Worm (Caenorhabditis elegans) whole organism, early embryonic: ENCODE measurements around the gene spp-31.

Experiments
- F13C5.2 ChIP-seq: sonication (generic microtip); optimal IDR thresholded peaks from 2 replicates; lab custom pipeline; 2017; ENCODE audit warnings: mild to moderate bottlenecking, missing genetic modification characterization, inconsistent platforms, missing compliant biosample characterization
- aly-1 ChIP-seq: sonication (generic microtip); optimal IDR thresholded peaks from 2 replicates; lab custom pipeline; 2016; ENCODE audit warnings: missing genetic modification characterization, missing compliant biosample characterization
- ama-1 ChIP-seq: fragments of 150-350 bp; optimal IDR thresholded peaks from 2 replicates; lab custom pipeline; 2014
- ceh-13 ChIP-seq: fragments of 200-800 bp; sonication (Bioruptor generic); optimal IDR thresholded peaks from 2 replicates; lab custom pipeline; 2018; ENCODE audit warnings: mild to moderate bottlenecking, missing genetic modification characterization, missing compliant biosample characterization
- ceh-36 ChIP-seq: sonication (generic microtip); optimal IDR thresholded peaks from 2 replicates; lab custom pipeline; 2016; ENCODE audit warnings: missing genetic modification characterization, inconsistent platforms, missing compliant biosample characterization
- ets-7 ChIP-seq: sonication (generic microtip); optimal IDR thresholded peaks from 2 replicates; lab custom pipeline; 2016; ENCODE audit warnings: missing genotype, missing genetic modification characterization, missing compliant biosample characterization
- flt-1 ChIP-seq: fragments of 200-800 bp; sonication (Bioruptor generic); IDR thresholded peaks from 2 replicates; pipeline ENCODE4 v1.3.6; 2022; ENCODE audit warnings: missing genetic modification characterization, missing compliant biosample characterization
- hmbx-1 ChIP-seq: sonication (generic microtip); optimal IDR thresholded peaks from 2 replicates; lab custom pipeline; 2016; ENCODE audit warnings: mild to moderate bottlenecking, missing genetic modification characterization, missing compliant biosample characterization
- hnd-1 ChIP-seq: sonication (generic microtip); optimal IDR thresholded peaks from 2 replicates; lab custom pipeline; 2016; ENCODE audit warnings: missing genetic modification characterization, missing compliant biosample characterization
- pes-1 ChIP-seq: fragments of 200-800 bp; sonication (Bioruptor generic); IDR thresholded peaks from 2 replicates; pipeline ENCODE4 v1.3.6; 2022; ENCODE audit warnings: missing genetic modification reagents, missing genetic modification characterization, missing compliant biosample characterization
- tbx-11 ChIP-seq: fragments of 200-800 bp; sonication (Bioruptor generic); IDR thresholded peaks from 2 replicates; pipeline ENCODE4 v1.3.6; 2022; ENCODE audit warnings: missing genetic modification characterization, missing compliant biosample characterization
- tra-4 ChIP-seq: sonication (generic microtip); optimal IDR thresholded peaks from 2 replicates; lab custom pipeline; 2017; ENCODE audit warnings: missing genetic modification characterization, missing compliant biosample characterization

ce11 chrIV:1375289-1375688, 31.1 kb upstream of the spp-31 start:
- no peak for TF ChIP-seq ama-1 (lab: Kevin White, UChicago)
- no peak for TF ChIP-seq hnd-1 (tag; lab: Kevin White, UChicago)
- no peak for TF ChIP-seq tra-4 (tag; lab: Kevin White, UChicago)
- TF ChIP-seq ets-7, result no peak
- no peak for TF ChIP-seq tbx-11 (GFP tag; lab: Robert Waterston, UW)
- no peak for TF ChIP-seq F13C5.2 (tag; lab: Kevin White, UChicago)
- TF ChIP-seq ceh-13 (GFP tag; lab: Kevin White, UChicago), result no peak
- no peak for TF ChIP-seq pes-1 (GFP tag; lab: Robert Waterston, UW)
- no peak for TF ChIP-seq flt-1 (GFP tag; lab: Robert Waterston, UW)
- no peak for TF ChIP-seq ceh-36
- TF ChIP-seq hmbx-1 (tag; lab: Kevin White, UChicago), result no peak
- no peak for TF ChIP-seq aly-1
